Fruit fly (Drosophila melanogaster): Measurements from ENCODE around the gene Vha13.

The Vha13 gene

dm6 chr3R:19671223-19671991, 27.2 kb upstream of the Vha13 start, which contains the start of gene Naam (continued):
- peak; percentile 81 for TF ChIP-seq pho (GFP tag; optimal IDR thresholded peaks at IDR 0.05)
- TF ChIP-seq cg (GFP tag; optimal IDR thresholded peaks at IDR 0.05) = no peak
- peak; percentile 74 to 98 for TF ChIP-seq Pdp1 (GFP tag; optimal IDR thresholded peaks at IDR 0.05)
- TF ChIP-seq chn (GFP tag; optimal IDR thresholded peaks at IDR 0.05) = peak; percentile 60
- TF ChIP-seq CG2875 (GFP tag; optimal IDR thresholded peaks at IDR 0.05) = peak; percentile 55
- peak; percentile 45 for TF ChIP-seq CG5180 (GFP tag; optimal IDR thresholded peaks at IDR 0.05)
- TF ChIP-seq NC2α (GFP tag; optimal IDR thresholded peaks at IDR 0.05) = peak; percentile 27
- no peak for TF ChIP-seq Hey (tag; optimal IDR thresholded peaks at IDR 0.05)
- peak; percentile 74 for TF ChIP-seq CG18619 (GFP tag; optimal IDR thresholded peaks at IDR 0.05)
- TF ChIP-seq CG11456 (GFP tag; IDR thresholded peaks at IDR 0.05) = peak; percentile 79
- peak; percentile 64 for TF ChIP-seq bab2 (GFP tag; optimal IDR thresholded peaks at IDR 0.05)
- TF ChIP-seq disco-r (GFP tag; optimal IDR thresholded peaks at IDR 0.05) = peak; percentile 52
- peak; percentile 44 for TF ChIP-seq CG9727 (GFP tag; optimal IDR thresholded peaks at IDR 0.05)
- TF ChIP-seq CG17568 (GFP tag; optimal IDR thresholded peaks at IDR 0.05) = peak; percentile 41
- no peak for TF ChIP-seq btn (GFP tag; optimal IDR thresholded peaks at IDR 0.05)
- TF ChIP-seq pros (GFP tag; optimal IDR thresholded peaks at IDR 0.05) = no peak
- TF ChIP-seq toy (GFP tag; IDR thresholded peaks at IDR 0.05) = no peak
- TF ChIP-seq CG2199 (GFP tag; IDR thresholded peaks at IDR 0.05) = no peak
- no peak for TF ChIP-seq ham (GFP tag; IDR thresholded peaks at IDR 0.05)
- no peak for TF ChIP-seq inv (GFP tag; IDR thresholded peaks at IDR 0.05; ENCODE audit: partially characterized antibody)
- TF ChIP-seq CG9609 (GFP tag; optimal IDR thresholded peaks at IDR 0.05) = peak; percentile 57
- no peak for TF ChIP-seq hbn (GFP tag; IDR thresholded peaks at IDR 0.05; ENCODE audit: partially characterized antibody)
- peak; percentile 67 for TF ChIP-seq E2f1 (GFP tag; IDR thresholded peaks at IDR 0.05)
- no peak for TF ChIP-seq sc (optimal IDR thresholded peaks at IDR 0.05)
- TF ChIP-seq sc (GFP tag; optimal IDR thresholded peaks at IDR 0.05) = no peak
- peak; percentile 40 for TF ChIP-seq MTF-1 (GFP tag; optimal IDR thresholded peaks at IDR 0.05; ENCODE audit: borderline replicate concordance)
- peak; percentile 19 for TF ChIP-seq MESR4 (GFP tag; optimal IDR thresholded peaks at IDR 0.05)
- peak; percentile 85 for TF ChIP-seq NFAT (GFP tag; IDR thresholded peaks at IDR 0.05)
- TF ChIP-seq Meics (GFP tag; optimal IDR thresholded peaks at IDR 0.05) = peak; percentile 87
- no peak for TF ChIP-seq Sox100B (GFP tag; optimal IDR thresholded peaks at IDR 0.05)
- TF ChIP-seq CG2129 (GFP tag; IDR thresholded peaks at IDR 0.05; ENCODE audit: partially characterized antibody) = no peak
- no peak for TF ChIP-seq CG7271 (tag; optimal IDR thresholded peaks at IDR 0.05)
- TF ChIP-seq lov (optimal IDR thresholded peaks at IDR 0.05) = no peak
- peak; percentile 70; the same call in 2 of the 3 replicates for TF ChIP-seq lov (GFP tag; IDR thresholded peaks at IDR 0.05)
- peak; percentile 30 for TF ChIP-seq CG1529 (GFP tag; optimal IDR thresholded peaks at IDR 0.05)
- TF ChIP-seq NfI (GFP tag; optimal IDR thresholded peaks at IDR 0.05) = peak; percentile 86
- TF ChIP-seq Max (GFP tag; optimal IDR thresholded peaks at IDR 0.05) = peak; percentile 47
- no peak for TF ChIP-seq CG14860 (GFP tag; IDR thresholded peaks at IDR 0.05; ENCODE audit: partially characterized antibody)
- peak in 1 of 2 experiments; percentile 85 for TF ChIP-seq eve (GFP tag; optimal IDR thresholded peaks at IDR 0.05)
- peak; percentile 77 for TF ChIP-seq CG18011 (GFP tag; optimal IDR thresholded peaks at IDR 0.05)
- no peak for TF ChIP-seq ro (GFP tag; IDR thresholded peaks at IDR 0.05)
- TF ChIP-seq cato (GFP tag; optimal IDR thresholded peaks at IDR 0.05; ENCODE audit: borderline replicate concordance) = peak; percentile 36
- peak; percentile 58 to 85 for TF ChIP-seq Hr51 (GFP tag; optimal IDR thresholded peaks at IDR 0.05)
- TF ChIP-seq ssp (GFP tag; IDR thresholded peaks at IDR 0.05) = no peak
- TF ChIP-seq sisA (GFP tag; IDR thresholded peaks at IDR 0.05) = peak; percentile 58
- TF ChIP-seq stwl (tag; optimal IDR thresholded peaks at IDR 0.05) = no peak
- TF ChIP-seq NK7.1 (GFP tag; optimal IDR thresholded peaks at IDR 0.05) = peak; percentile 77
- no peak for TF ChIP-seq CG15601 (tag; optimal IDR thresholded peaks at IDR 0.05)
- TF ChIP-seq zfh1 (GFP tag; IDR thresholded peaks at IDR 0.05) = peak; percentile 72; the same call in 1 of the 3 replicates
